Fruit fly (Drosophila melanogaster) whole organism, embryonic: ENCODE data around the gene Hip1.

Experiments used
- B-H2 ChIP-seq: fragments of 200-800 bp; sonication (Bioruptor generic); optimal IDR thresholded peaks from 2 replicates; lab custom pipeline; 2018; ENCODE audit warnings: missing biosample characterization, mild to moderate bottlenecking, missing genetic modification characterization
- Bdp1 ChIP-seq: fragments of 200-800 bp; sonication (Bioruptor generic); optimal IDR thresholded peaks from 3 replicates; lab custom pipeline; 2016; ENCODE audit warnings: missing biosample characterization, missing genetic modification characterization
- CG10147 ChIP-seq: fragments of 200-800 bp; sonication (Bioruptor generic); optimal IDR thresholded peaks from 2 replicates; lab custom pipeline; 2019; ENCODE audit warnings: missing biosample characterization, mild to moderate bottlenecking, missing genetic modification characterization, moderate library complexity
- CG10209 ChIP-seq: fragments of 200-800 bp; sonication (Bioruptor generic); optimal IDR thresholded peaks from 3 replicates; lab custom pipeline; 2017; ENCODE audit warnings: missing biosample characterization, mild to moderate bottlenecking, missing genetic modification characterization, missing genetic modification reagents
- CG10366 ChIP-seq: fragments of 200-800 bp; sonication (Bioruptor generic); IDR thresholded peaks from 2 replicates; pipeline ENCODE4 v1.3.6; 2022; ENCODE audit warnings: missing biosample characterization, missing genetic modification characterization
- CG11695 ChIP-seq: fragments of 200-800 bp; sonication (Bioruptor generic); IDR thresholded peaks from 3 replicates; pipeline ENCODE4 v1.3.6; 2022; ENCODE audit warnings: missing biosample characterization, missing genetic modification characterization
- CG15479 ChIP-seq: fragments of 200-800 bp; sonication (Bioruptor generic); optimal IDR thresholded peaks from 3 replicates; lab custom pipeline; 2019; ENCODE audit warnings: missing biosample characterization, mild to moderate bottlenecking, missing genetic modification characterization, moderate library complexity
- CG15601 ChIP-seq: fragments of 200-800 bp; sonication (Bioruptor generic); optimal IDR thresholded peaks from 3 replicates; lab custom pipeline; 2019; ENCODE audit warnings: missing biosample characterization, mild to moderate bottlenecking, missing genetic modification characterization, moderate library complexity
- CG1647 ChIP-seq: fragments of 200-800 bp; sonication (Bioruptor generic); optimal IDR thresholded peaks from 3 replicates; lab custom pipeline; 2016; ENCODE audit warnings: missing biosample characterization, missing genetic modification characterization
- CG16815 ChIP-seq: fragments of 200-800 bp; sonication (Bioruptor generic); optimal IDR thresholded peaks from 3 replicates; lab custom pipeline; 2017; ENCODE audit warnings: missing biosample characterization, mild to moderate bottlenecking, missing genetic modification characterization
- CG34376 ChIP-seq: fragments of 200-800 bp; sonication (Bioruptor generic); optimal IDR thresholded peaks from 2 replicates; lab custom pipeline; 2018; ENCODE audit warnings: missing biosample characterization, mild to moderate bottlenecking, missing genetic modification characterization
- CG34422 ChIP-seq: fragments of 200-800 bp; sonication (Bioruptor generic); IDR thresholded peaks from 3 replicates; pipeline ENCODE4 v1.3.6; 2022; ENCODE audit warnings: missing biosample characterization, missing genetic modification characterization
- CG3995 ChIP-seq: fragments of 200-800 bp; sonication (Bioruptor generic); optimal IDR thresholded peaks from 3 replicates; lab custom pipeline; 2016; ENCODE audit warnings: missing biosample characterization, missing genetic modification characterization
- CG6254 ChIP-seq: fragments of 200-800 bp; sonication (Bioruptor generic); optimal IDR thresholded peaks from 3 replicates; lab custom pipeline; 2017; ENCODE audit warnings: mild to moderate bottlenecking, missing biosample characterization, missing genetic modification reagents, missing genetic modification characterization
- CG6765 ChIP-seq: fragments of 200-800 bp; sonication (Bioruptor generic); optimal IDR thresholded peaks from 3 replicates; lab custom pipeline; 2017; ENCODE audit warnings: missing biosample characterization, mild to moderate bottlenecking, missing genetic modification characterization
- CG6813 ChIP-seq: fragments of 200-800 bp; sonication (Bioruptor generic); optimal IDR thresholded peaks from 2 replicates; lab custom pipeline; 2017; ENCODE audit warnings: missing biosample characterization, missing genetic modification characterization, mild to moderate bottlenecking, moderate library complexity, missing genetic modification reagents
- CG7745 ChIP-seq: fragments of 200-800 bp; sonication (Bioruptor generic); optimal IDR thresholded peaks from 2 replicates; lab custom pipeline; 2018; ENCODE audit warnings: missing biosample characterization, mild to moderate bottlenecking, missing genetic modification characterization, moderate library complexity
- CG8765 ChIP-seq: fragments of 200-800 bp; sonication (Bioruptor generic); IDR thresholded peaks from 2 replicates; pipeline ENCODE4 v1.3.6; 2022; ENCODE audit warnings: missing biosample characterization, missing genetic modification characterization
- Camta ChIP-seq: fragments of 200-800 bp; sonication (Bioruptor generic); optimal IDR thresholded peaks from 2 replicates; lab custom pipeline; 2016; ENCODE audit warnings: missing biosample characterization, missing genetic modification characterization
- Dip3 ChIP-seq: fragments of 200-800 bp; sonication (Bioruptor generic); optimal IDR thresholded peaks from 3 replicates; lab custom pipeline; 2016; ENCODE audit warnings: missing biosample characterization, missing genetic modification characterization
- Dref ChIP-seq: fragments of 200-800 bp; sonication (Bioruptor generic); IDR thresholded peaks from 2 replicates; pipeline ENCODE4 v1.3.6; 2022; ENCODE audit warnings: missing biosample characterization, missing genetic modification characterization
- MESR4 ChIP-seq: fragments of 200-800 bp; sonication (Bioruptor generic); optimal IDR thresholded peaks from 2 replicates; lab custom pipeline; 2018; ENCODE audit warnings: missing biosample characterization, mild to moderate bottlenecking, missing genetic modification characterization, moderate library complexity
- Mad ChIP-seq: fragments of 200-800 bp; sonication (Bioruptor generic); optimal IDR thresholded peaks from 2 replicates; lab custom pipeline; 2016; ENCODE audit warnings: missing biosample characterization, missing genetic modification characterization
- NFAT ChIP-seq: fragments of 200-800 bp; sonication (Bioruptor generic); IDR thresholded peaks from 2 replicates; pipeline ENCODE4 v1.3.6; 2022; ENCODE audit warnings: missing biosample characterization, missing genetic modification characterization
- NfI ChIP-seq: fragments of 200-800 bp; sonication (Bioruptor generic); optimal IDR thresholded peaks from 3 replicates; lab custom pipeline; 2018; ENCODE audit warnings: missing biosample characterization, mild to moderate bottlenecking, missing genetic modification characterization, moderate library complexity
- Opbp ChIP-seq: fragments of 200-800 bp; sonication (Bioruptor generic); IDR thresholded peaks from 3 replicates; pipeline ENCODE4 v1.3.6; 2022; ENCODE audit warnings: missing biosample characterization, missing genetic modification characterization; ENCODE audit not compliant: partially characterized antibody
- Pdp1 ChIP-seq, 2 experiments: fragments of 200-800 bp; sonication (Bioruptor generic); optimal IDR thresholded peaks; 3 replicates each; lab custom pipeline; 2016; ENCODE audit warnings: missing biosample characterization in 2 of 2, missing genetic modification characterization in 2 of 2, mild to moderate bottlenecking in 1 of 2, moderate library complexity in 1 of 2
- Ravus ChIP-seq: fragments of 200-800 bp; sonication (Bioruptor generic); IDR thresholded peaks from 2 replicates; pipeline ENCODE4 v1.3.6; 2022; ENCODE audit warnings: missing biosample characterization, missing genetic modification characterization
- Ssrp ChIP-seq: fragments of 200-800 bp; sonication (Bioruptor generic); optimal IDR thresholded peaks from 2 replicates; lab custom pipeline; 2018; ENCODE audit warnings: missing biosample characterization, mild to moderate bottlenecking, missing genetic modification characterization, moderate library complexity
- ap ChIP-seq: fragments of 200-800 bp; sonication (Bioruptor generic); IDR thresholded peaks from 2 replicates; pipeline ENCODE4 v1.3.6; 2022; ENCODE audit warnings: missing biosample characterization, missing genetic modification characterization
- ase ChIP-seq: fragments of 200-800 bp; sonication (Bioruptor generic); IDR thresholded peaks from 3 replicates; pipeline ENCODE4 v1.3.6; 2022; ENCODE audit warnings: missing biosample characterization, missing genetic modification characterization
- bcd ChIP-seq: fragments of 200-800 bp; sonication (Bioruptor generic); optimal IDR thresholded peaks from 2 replicates; lab custom pipeline; 2017; ENCODE audit warnings: missing biosample characterization, mild to moderate bottlenecking, missing genetic modification characterization
- chm ChIP-seq: fragments of 200-800 bp; sonication (Bioruptor generic); IDR thresholded peaks from 2 replicates; pipeline ENCODE4 v1.3.6; 2022; ENCODE audit warnings: missing biosample characterization, missing genetic modification characterization
- fu2 ChIP-seq: fragments of 200-800 bp; sonication (Bioruptor generic); optimal IDR thresholded peaks from 2 replicates; lab custom pipeline; 2016; ENCODE audit warnings: missing biosample characterization, missing genetic modification characterization
- ind ChIP-seq: fragments of 200-800 bp; sonication (Bioruptor generic); optimal IDR thresholded peaks from 3 replicates; lab custom pipeline; 2016; ENCODE audit warnings: missing biosample characterization, missing genetic modification characterization
- jigr1 ChIP-seq: fragments of 200-800 bp; sonication (Bioruptor generic); IDR thresholded peaks from 3 replicates; pipeline ENCODE4 v1.3.6; 2022; ENCODE audit warnings: missing biosample characterization, missing genetic modification characterization
- kah ChIP-seq: fragments of 200-800 bp; sonication (Bioruptor generic); optimal IDR thresholded peaks from 2 replicates; lab custom pipeline; 2018; ENCODE audit warnings: missing biosample characterization, mild to moderate bottlenecking, missing genetic modification characterization
- lilli ChIP-seq: fragments of 200-800 bp; sonication (Bioruptor generic); optimal IDR thresholded peaks from 3 replicates; lab custom pipeline; 2016; ENCODE audit warnings: missing biosample characterization, missing genetic modification characterization
- luna ChIP-seq: fragments of 200-800 bp; sonication (Bioruptor generic); optimal IDR thresholded peaks from 2 replicates; lab custom pipeline; 2016; ENCODE audit warnings: missing biosample characterization, missing genetic modification characterization
- odd ChIP-seq: fragments of 200-800 bp; sonication (Bioruptor generic); optimal IDR thresholded peaks from 2 replicates; lab custom pipeline; 2017; ENCODE audit warnings: missing biosample characterization, mild to moderate bottlenecking, missing genetic modification characterization
- org-1 ChIP-seq: fragments of 200-800 bp; sonication (Bioruptor generic); optimal IDR thresholded peaks from 2 replicates; lab custom pipeline; 2017; ENCODE audit warnings: missing biosample characterization, missing genetic modification characterization
- peb ChIP-seq: fragments of 200-800 bp; sonication (Bioruptor generic); IDR thresholded peaks from 2 replicates; pipeline ENCODE4 v1.3.6; 2022; ENCODE audit warnings: missing biosample characterization, missing genetic modification characterization
- tap ChIP-seq: fragments of 200-800 bp; optimal IDR thresholded peaks from 3 replicates; lab custom pipeline; 2019; ENCODE audit warnings: missing biosample characterization, mild to moderate bottlenecking, missing genetic modification characterization, moderate library complexity
- tna ChIP-seq: fragments of 200-800 bp; sonication (Bioruptor generic); IDR thresholded peaks from 2 replicates; pipeline ENCODE4 v1.3.6; 2022; ENCODE audit warnings: missing biosample characterization, missing genetic modification characterization; ENCODE audit not compliant: partially characterized antibody
- twi ChIP-seq: fragments of 200-800 bp; optimal IDR thresholded peaks from 2 replicates; lab custom pipeline; 2019; ENCODE audit warnings: missing biosample characterization, mild to moderate bottlenecking, missing genetic modification characterization, moderate library complexity
- usp ChIP-seq: fragments of >200 bp; optimal IDR thresholded peaks from 2 replicates; lab custom pipeline; 2017; ENCODE audit warnings: missing biosample characterization, missing genetic modification characterization
- vnd ChIP-seq: fragments of 200-800 bp; sonication (Bioruptor generic); IDR thresholded peaks from 3 replicates; pipeline ENCODE4 v1.3.6; 2022; ENCODE audit warnings: missing biosample characterization, missing genetic modification characterization; ENCODE audit not compliant: partially characterized antibody
- zf30C ChIP-seq: fragments of 200-800 bp; sonication (Bioruptor generic); optimal IDR thresholded peaks from 3 replicates; lab custom pipeline; 2018; ENCODE audit warnings: missing biosample characterization, mild to moderate bottlenecking, missing genetic modification characterization

Hip1 gene

dm6 chr3L:12749567-12750535, 23.5 kb downstream of the Hip1 start, which contains the start of the genes Klc and CG10984 (continued):
- TF ChIP-seq zf30C (GFP tag; lab: Kevin White, UChicago), result peak; percentile 71
- TF ChIP-seq bcd (GFP tag; lab: Kevin White, UChicago), result no peak
- TF ChIP-seq NFAT, result no peak
- no peak for TF ChIP-seq CG6813 (GFP tag; lab: Kevin White, UChicago)
- peak; percentile 27 for TF ChIP-seq CG10209 (GFP tag; lab: Kevin White, UChicago)
- TF ChIP-seq luna (GFP tag; lab: Kevin White, UChicago), result peak; percentile 40
- no peak for TF ChIP-seq odd
- TF ChIP-seq ap (GFP tag; lab: Robert Waterston, UW), result no peak; the same call in 1 of the 2 replicates
- no peak for TF ChIP-seq vnd (GFP tag; lab: Robert Waterston, UW)
- TF ChIP-seq B-H2, result no peak
- 0 out of 2 replicates have a peak, but pooled peaks have one; percentile 14 for TF ChIP-seq peb (GFP tag; lab: Robert Waterston, UW)
- TF ChIP-seq lilli (GFP tag; lab: Kevin White, UChicago), result peak; percentile 74
- no peak for TF ChIP-seq CG3995 (GFP tag; lab: Kevin White, UChicago)
- no peak for TF ChIP-seq usp (GFP tag; lab: Kevin White, UChicago)
- peak; percentile 51 for TF ChIP-seq Dip3 (GFP tag; lab: Kevin White, UChicago)
- TF ChIP-seq Bdp1 (GFP tag; lab: Kevin White, UChicago), result no peak
- peak; percentile 89 for TF ChIP-seq MESR4 (GFP tag; lab: Kevin White, UChicago)
- TF ChIP-seq chm, result no peak; the same call in 1 of the 2 replicates
- TF ChIP-seq twi, result no peak
- no peak for TF ChIP-seq Dref (GFP tag; lab: Robert Waterston, UW)
- peak; percentile 64 for TF ChIP-seq ind (GFP tag; lab: Kevin White, UChicago)
- TF ChIP-seq Opbp (GFP tag; lab: Robert Waterston, UW), result 0 out of 3 replicates have a peak, but pooled peaks have one; percentile 4
- TF ChIP-seq CG10147 (GFP tag; lab: Kevin White, UChicago), result peak; percentile 56
- TF ChIP-seq CG15479 (GFP tag; lab: Kevin White, UChicago), result no peak
- TF ChIP-seq CG34376 (GFP tag; lab: Kevin White, UChicago), result peak; percentile 57
- peak; percentile 18 for TF ChIP-seq CG16815
- TF ChIP-seq Mad, result no peak
- no peak for TF ChIP-seq tap (tag; lab: Kevin White, UChicago)
- no peak for TF ChIP-seq kah (GFP tag; lab: Kevin White, UChicago)
- peak; percentile 63 for TF ChIP-seq Camta (GFP tag; lab: Kevin White, UChicago)
- no peak for TF ChIP-seq CG8765 (GFP tag; lab: Robert Waterston, UW)
- TF ChIP-seq NfI, result peak; percentile 68
- peak; percentile 51 to 77 for TF ChIP-seq Pdp1 (GFP tag; optimal IDR thresholded peaks at IDR 0.05; lab: Kevin White, UChicago)
- peak; percentile 8; the same call in 1 of the 2 replicates for TF ChIP-seq Ravus
- peak; percentile 45 for TF ChIP-seq CG1647
- peak; percentile 72; the same call in 2 of the 3 replicates for TF ChIP-seq CG11695
- peak; percentile 87; the same call in 2 of the 3 replicates for TF ChIP-seq CG34422 (GFP tag; lab: Robert Waterston, UW)
- TF ChIP-seq CG6254 (GFP tag; lab: Kevin White, UChicago), result no peak
- peak; percentile 62; the same call in 1 of the 3 replicates for TF ChIP-seq jigr1 (GFP tag; lab: Robert Waterston, UW)
- no peak for TF ChIP-seq ase
- TF ChIP-seq CG6765, result no peak
- no peak for TF ChIP-seq CG15601
- TF ChIP-seq CG10366, result peak; percentile 74
- no peak for TF ChIP-seq tna
- peak; percentile 44 for TF ChIP-seq org-1
- TF ChIP-seq Ssrp, result peak; percentile 34
- no peak for TF ChIP-seq CG7745 (tag; lab: Kevin White, UChicago)
- peak; percentile 42 for TF ChIP-seq fu2
